Worm (Caenorhabditis elegans) whole organism, young adult: ENCODE measurements around the gene inso-1.

ENCODE experiments used
- B0019.2 ChIP-seq: fragments of 200-800 bp; sonication (Bioruptor generic); conservative IDR thresholded peaks from 2 replicates; pipeline ENCODE4 v1.3.6; 2022; ENCODE audit warnings: missing genetic modification reagents, missing genetic modification characterization, missing compliant biosample characterization
- C06A6.2 ChIP-seq: fragments of 200-800 bp; sonication (Bioruptor generic); conservative IDR thresholded peaks from 2 replicates; pipeline ENCODE4 v1.3.6; 2022; ENCODE audit warnings: missing genetic modification characterization, missing compliant biosample characterization
- D2030.7 ChIP-seq: fragments of 200-800 bp; sonication (Bioruptor generic); IDR thresholded peaks from 2 replicates; pipeline ENCODE4 v1.3.6; 2022; ENCODE audit warnings: missing genetic modification reagents, missing genetic modification characterization, missing compliant biosample characterization
- F22D6.2 ChIP-seq: sonication (generic microtip); optimal IDR thresholded peaks from 2 replicates; lab custom pipeline; 2016; ENCODE audit warnings: mild to moderate bottlenecking, missing genetic modification characterization, missing compliant biosample characterization
- F57A8.1 ChIP-seq: fragments of 200-800 bp; sonication (Bioruptor generic); optimal IDR thresholded peaks from 2 replicates; lab custom pipeline; 2018; ENCODE audit warnings: mild to moderate bottlenecking, missing genetic modification characterization, moderate library complexity, missing compliant biosample characterization
- T26A5.8 ChIP-seq: sonication (generic microtip); optimal IDR thresholded peaks from 2 replicates; lab custom pipeline; 2016; ENCODE audit warnings: missing genetic modification characterization, missing compliant biosample characterization
- Y53F4B.3 ChIP-seq: fragments of 200-800 bp; sonication (Bioruptor generic); IDR thresholded peaks from 2 replicates; pipeline ENCODE4 v1.3.6; 2022; ENCODE audit warnings: missing genetic modification reagents, missing genetic modification characterization, missing compliant biosample characterization
- Y79H2A.3 ChIP-seq: fragments of 200-800 bp; sonication (Bioruptor generic); conservative IDR thresholded peaks from 2 replicates; pipeline ENCODE4 v1.3.6; 2022; ENCODE audit warnings: missing genetic modification reagents, missing genetic modification characterization, missing compliant biosample characterization
- attf-3 ChIP-seq: fragments of 200-800 bp; sonication (Bioruptor generic); conservative IDR thresholded peaks from 2 replicates; pipeline ENCODE4 v1.3.6; 2022; ENCODE audit warnings: missing genetic modification reagents, missing genetic modification characterization, missing compliant biosample characterization
- ccch-3 ChIP-seq: fragments of 200-800 bp; sonication (Bioruptor generic); optimal IDR thresholded peaks from 2 replicates; lab custom pipeline; 2018; ENCODE audit warnings: mild to moderate bottlenecking, missing genetic modification characterization, missing compliant biosample characterization
- ceh-58 ChIP-seq: fragments of 200-800 bp; sonication (Bioruptor generic); IDR thresholded peaks from 2 replicates; pipeline ENCODE4 v1.3.6; 2022; ENCODE audit warnings: missing genetic modification characterization, missing compliant biosample characterization
- ceh-79 ChIP-seq: sonication (generic microtip); optimal IDR thresholded peaks from 2 replicates; lab custom pipeline; 2017; ENCODE audit warnings: mild to moderate bottlenecking, missing genetic modification characterization, missing compliant biosample characterization
- dox-1 ChIP-seq: fragments of 200-800 bp; sonication (Bioruptor generic); IDR thresholded peaks from 2 replicates; pipeline ENCODE4 v1.3.6; 2022; ENCODE audit warnings: missing genetic modification reagents, missing genetic modification characterization, missing compliant biosample characterization
- fkh-3 ChIP-seq: sonication (generic microtip); optimal IDR thresholded peaks from 2 replicates; lab custom pipeline; 2016; ENCODE audit warnings: mild to moderate bottlenecking, missing genetic modification characterization, missing compliant biosample characterization
- hlh-26 ChIP-seq: fragments of 200-800 bp; sonication (Bioruptor generic); conservative IDR thresholded peaks from 2 replicates; pipeline ENCODE4 v1.3.6; 2022; ENCODE audit warnings: missing genetic modification reagents, missing genetic modification characterization, missing compliant biosample characterization
- hmg-20 ChIP-seq: fragments of 200-800 bp; sonication (Bioruptor generic); IDR thresholded peaks from 2 replicates; pipeline ENCODE4 v1.3.6; 2022; ENCODE audit warnings: missing genetic modification reagents, missing genetic modification characterization, missing compliant biosample characterization
- hrde-1 ChIP-seq: sonication (generic microtip); optimal IDR thresholded peaks from 2 replicates; lab custom pipeline; 2016; ENCODE audit warnings: missing genetic modification characterization, mild to moderate bottlenecking, missing compliant biosample characterization, moderate library complexity, missing genotype, missing genetic modification reagents, borderline replicate concordance
- let-607 ChIP-seq, 2 experiments: fragments of 200-800 bp in 1 of 2; sonication (Bioruptor generic) in 1 of 2; sonication (generic microtip) in 1 of 2; optimal IDR thresholded peaks; 2 replicates each; lab custom pipeline; 2016 to 2018; ENCODE audit warnings: mild to moderate bottlenecking in 2 of 2, missing compliant biosample characterization in 2 of 2, missing genetic modification characterization in 2 of 2, moderate library complexity in 2 of 2, missing genotype in 1 of 2
- lin-26 ChIP-seq: fragments of 200-800 bp; sonication (Bioruptor generic); IDR thresholded peaks from 2 replicates; pipeline ENCODE4 v1.3.6; 2022; ENCODE audit warnings: missing genetic modification reagents, missing genetic modification characterization, missing compliant biosample characterization
- lsl-1 ChIP-seq: fragments of 200-800 bp; sonication (Bioruptor generic); optimal IDR thresholded peaks from 2 replicates; lab custom pipeline; 2018; ENCODE audit warnings: mild to moderate bottlenecking, missing genetic modification characterization, moderate library complexity, missing compliant biosample characterization
- lsy-27 ChIP-seq: sonication (generic microtip); optimal IDR thresholded peaks from 2 replicates; lab custom pipeline; 2017; ENCODE audit warnings: missing genetic modification characterization, mild to moderate bottlenecking, missing compliant biosample characterization, antibody characterized with exemption, missing genotype, borderline replicate concordance; ENCODE audit not compliant: insufficient read depth
- mel-28 ChIP-seq: sonication (generic microtip); optimal IDR thresholded peaks from 2 replicates; lab custom pipeline; 2016; ENCODE audit warnings: borderline replicate concordance, mild to moderate bottlenecking, missing genetic modification characterization, missing compliant biosample characterization
- nhr-120 ChIP-seq: fragments of 200-800 bp; sonication (Bioruptor generic); IDR thresholded peaks from 2 replicates; pipeline ENCODE4 v1.3.6; 2022; ENCODE audit warnings: missing genetic modification characterization, missing compliant biosample characterization
- rec-8 ChIP-seq, 2 experiments: sonication (generic microtip); optimal IDR thresholded peaks; 2 replicates each; lab custom pipeline; 2016; ENCODE audit warnings: mild to moderate bottlenecking in 2 of 2, missing genetic modification characterization in 2 of 2, missing genetic modification reagents in 2 of 2, missing genotype in 2 of 2, missing biosample characterization in 1 of 2, missing compliant biosample characterization in 1 of 2, moderate library complexity in 1 of 2
- snpc-1.3 ChIP-seq: sonication (generic microtip); optimal IDR thresholded peaks from 2 replicates; lab custom pipeline; 2017; ENCODE audit warnings: missing genetic modification characterization, mild to moderate bottlenecking, missing compliant biosample characterization, antibody characterized with exemption, moderate library complexity, missing genotype, missing genetic modification reagents; ENCODE audit not compliant: insufficient read depth
- snpc-3.4 ChIP-seq: sonication (generic microtip); optimal IDR thresholded peaks from 2 replicates; lab custom pipeline; 2017; ENCODE audit warnings: missing genetic modification characterization, mild to moderate bottlenecking, missing compliant biosample characterization, antibody characterized with exemption, moderate library complexity, missing genotype, missing genetic modification reagents
- snpc-4 ChIP-seq, 5 experiments: fragments of 150-350 bp in 1 of 5; sonication (generic microtip) in 4 of 5; optimal IDR thresholded peaks; 2 replicates each; lab custom pipeline; 2014 to 2018; ENCODE audit warnings: missing genetic modification characterization in 5 of 5, missing biosample characterization in 3 of 5, antibody characterized with exemption in 2 of 5, mild to moderate bottlenecking in 2 of 5, missing compliant biosample characterization in 2 of 5, missing genotype in 2 of 5, moderate library complexity in 2 of 5, missing genetic modification reagents in 1 of 5
- sptf-2 ChIP-seq: fragments of 200-800 bp; sonication (Bioruptor generic); optimal IDR thresholded peaks from 2 replicates; lab custom pipeline; 2018; ENCODE audit warnings: mild to moderate bottlenecking, missing genetic modification characterization, missing compliant biosample characterization
- tlf-1 ChIP-seq: fragments of 200-800 bp; sonication (Bioruptor generic); optimal IDR thresholded peaks from 2 replicates; lab custom pipeline; 2018; ENCODE audit warnings: mild to moderate bottlenecking, missing genetic modification characterization, missing compliant biosample characterization
- unc-62 ChIP-seq: fragments of 150-350 bp; optimal IDR thresholded peaks from 2 replicates; lab custom pipeline; 2014; ENCODE audit warnings: missing biosample characterization, missing genetic modification reagents, missing genetic modification characterization

Gene inso-1

DNA sequence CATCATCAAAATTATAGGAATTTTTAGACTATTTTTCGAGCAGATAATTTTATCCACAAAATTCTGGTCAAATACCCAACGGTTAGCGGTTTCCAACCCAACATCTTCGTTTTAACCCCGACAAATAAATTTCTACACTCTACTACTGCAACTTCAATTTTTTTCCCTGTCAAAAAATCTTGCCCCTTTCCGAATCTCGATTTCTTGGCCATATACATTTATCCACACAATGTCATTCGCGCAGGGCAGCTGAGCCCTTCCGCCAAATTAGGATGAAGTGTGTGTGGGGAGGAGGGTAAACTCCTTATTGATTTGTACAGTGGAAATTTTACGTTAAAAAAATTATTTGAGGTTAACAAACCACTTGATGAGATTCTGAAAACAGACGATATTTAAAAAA lies 44.9 kb downstream of the inso-1 start (continued):
- TF ChIP-seq D2030.7 (no peak), dox-1 (GFP tag; lab: Robert Waterston, UW) (peak; percentile 98), F57A8.1 (GFP tag; lab: Kevin White, UChicago) (peak; percentile 84), ceh-79 (tag; lab: Kevin White, UChicago) (peak; percentile 71), ceh-58 (GFP tag; lab: Robert Waterston, UW) (no peak), tlf-1 (GFP tag; lab: Kevin White, UChicago) (peak; percentile 97), hmg-20 (GFP tag; lab: Robert Waterston, UW) (peak; percentile 94), T26A5.8 (tag; lab: Kevin White, UChicago) (no peak), lin-26 (GFP tag; lab: Robert Waterston, UW) (no peak; the same call in 1 of the 2 replicates), fkh-3 (tag; lab: Kevin White, UChicago) (no peak), lsl-1 (no peak), hrde-1 (peak; percentile 53), nhr-120 (0 out of 2 replicates have a peak, but pooled peaks have one; percentile 54), attf-3 (GFP tag; lab: Robert Waterston, UW) (peak; percentile 35; the same call in 1 of the 2 replicates), Y79H2A.3 (GFP tag; lab: Robert Waterston, UW) (no peak), ccch-3 (peak; percentile 58), F22D6.2 (peak; percentile 91), Y53F4B.3 (no peak), rec-8 (tag; optimal IDR thresholded peaks at IDR 0.05; lab: Kevin White, UChicago) (peak in 1 of 2 experiments; percentile 45), B0019.2 (no peak), snpc-3.4 (tag; lab: Kevin White, UChicago) (peak; percentile 44), hlh-26 (no peak), unc-62 (GFP tag; lab: Kevin White, UChicago) (peak; percentile 19), mel-28 (tag; lab: Kevin White, UChicago) (peak; percentile 68), let-607 (tag; optimal IDR thresholded peaks at IDR 0.05; lab: Kevin White, UChicago) (peak; percentile 43 to 90), snpc-1.3 (peak; percentile 14), lsy-27 (peak; percentile 50), C06A6.2 (GFP tag; lab: Robert Waterston, UW) (peak; percentile 92)

DNA sequence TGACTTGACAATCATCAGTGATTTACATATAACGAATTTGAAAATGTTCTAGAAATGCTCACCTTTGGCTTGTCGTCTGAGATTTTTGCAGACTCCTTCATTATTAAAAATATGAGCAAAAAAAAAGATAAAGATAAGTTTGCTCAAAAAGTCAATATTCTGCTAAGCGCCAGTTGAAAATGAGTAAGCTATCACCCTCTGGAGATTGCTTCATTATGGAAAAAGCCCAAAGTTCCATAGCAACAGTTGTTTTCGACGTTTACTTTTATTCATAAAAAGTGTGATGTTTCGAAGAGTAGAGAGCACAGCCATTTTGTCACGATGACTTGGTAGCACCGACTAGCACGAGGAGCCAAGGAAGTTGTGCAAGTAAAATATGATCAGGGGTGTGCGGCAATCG lies 58.3 kb downstream of the inso-1 start, which contains the start of gene F56C3.3:
Gene F56C3.3 (minus strand): TSS at position 101 of the 400 bp plus-strand sequence.
- TF ChIP-seq snpc-4 (GFP tag; optimal IDR thresholded peaks at IDR 0.05; lab: Kevin White, UChicago) (no peak), snpc-4 (tag; optimal IDR thresholded peaks at IDR 0.05; lab: Kevin White, UChicago) (no peak), Y53F4B.3 (no peak), sptf-2 (no peak), snpc-1.3 (no peak)
